Fruit fly (Drosophila melanogaster): ENCODE measurements around the gene Diap1.

The Diap1 gene

dm6 chr3L:16045083-16045830, 5.6 kb downstream of the Diap1 start (continued):
- no peak for TF ChIP-seq BtbVII (GFP tag; optimal IDR thresholded peaks at IDR 0.05)
- TF ChIP-seq pita (GFP tag; optimal IDR thresholded peaks at IDR 0.05), result no peak
- no peak for TF ChIP-seq klu (GFP tag; IDR thresholded peaks at IDR 0.05)
- TF ChIP-seq CG14050 (GFP tag; IDR thresholded peaks at IDR 0.05), result peak; percentile 68; the same call in 2 of the 3 replicates
- no peak for TF ChIP-seq Lim3 (GFP tag; IDR thresholded peaks at IDR 0.05)
- TF ChIP-seq unc-4 (GFP tag; IDR thresholded peaks at IDR 0.05; ENCODE audit: partially characterized antibody), result no peak
- no peak for TF ChIP-seq da (GFP tag; optimal IDR thresholded peaks at IDR 0.05)
- TF ChIP-seq cg (GFP tag; optimal IDR thresholded peaks at IDR 0.05), result peak; percentile 83
- TF ChIP-seq CG11085 (GFP tag; IDR thresholded peaks at IDR 0.05), result no peak
- no peak for TF ChIP-seq CG10959 (GFP tag; IDR thresholded peaks at IDR 0.05)
- TF ChIP-seq Dll (GFP tag; IDR thresholded peaks at IDR 0.05; ENCODE audit: partially characterized antibody), result no peak
- TF ChIP-seq crol (GFP tag; IDR thresholded peaks at IDR 0.05), result no peak; the same call in 1 of the 2 replicates
- peak; percentile 58 for TF ChIP-seq E2f1 (GFP tag; IDR thresholded peaks at IDR 0.05)
- TF ChIP-seq CG42726 (GFP tag; IDR thresholded peaks at IDR 0.05; ENCODE audit: partially characterized antibody), result no peak
- TF ChIP-seq Hr3 (GFP tag; optimal IDR thresholded peaks at IDR 0.05), result no peak
- TF ChIP-seq CG6683 (GFP tag; optimal IDR thresholded peaks at IDR 0.05), result peak; percentile 25
- TF ChIP-seq CG3726 (GFP tag; IDR thresholded peaks at IDR 0.05), result no peak
- no peak for TF ChIP-seq Doc3 (GFP tag; IDR thresholded peaks at IDR 0.05; ENCODE audit: partially characterized antibody)
- TF ChIP-seq ap (GFP tag; IDR thresholded peaks at IDR 0.05), result peak; percentile 36
- TF ChIP-seq gt (GFP tag; IDR thresholded peaks at IDR 0.05), result no peak
- TF ChIP-seq Xrp1 (GFP tag; IDR thresholded peaks at IDR 0.05), result peak; percentile 46
- no peak for TF ChIP-seq Neu2 (GFP tag; optimal IDR thresholded peaks at IDR 0.05; ENCODE audit: borderline replicate concordance)
- TF ChIP-seq tap (tag; optimal IDR thresholded peaks at IDR 0.05), result peak; percentile 46
- no peak for TF ChIP-seq Opbp (GFP tag; IDR thresholded peaks at IDR 0.05; ENCODE audit: partially characterized antibody)
- peak; percentile 4; the same call in 2 of the 3 replicates for TF ChIP-seq row (GFP tag; IDR thresholded peaks at IDR 0.05)
- TF ChIP-seq unpg (GFP tag; optimal IDR thresholded peaks at IDR 0.05), result peak; percentile 73
- no peak for TF ChIP-seq CG5953 (GFP tag; IDR thresholded peaks at IDR 0.05)
- peak; percentile 60 for TF ChIP-seq CG8388 (GFP tag; optimal IDR thresholded peaks at IDR 0.05)
- no peak for TF ChIP-seq CG10565 (GFP tag; optimal IDR thresholded peaks at IDR 0.05)
- TF ChIP-seq Optix (GFP tag; IDR thresholded peaks at IDR 0.05), result no peak
- TF ChIP-seq Nf-YB (GFP tag; optimal IDR thresholded peaks at IDR 0.05), result no peak
- no peak for TF ChIP-seq Dfd (GFP tag; optimal IDR thresholded peaks at IDR 0.05)
- peak; percentile 49 for TF ChIP-seq Hand (GFP tag; optimal IDR thresholded peaks at IDR 0.05)
- TF ChIP-seq bbx (GFP tag; IDR thresholded peaks at IDR 0.05; ENCODE audit: partially characterized antibody), result no peak
- peak; percentile 48 for TF ChIP-seq CG10366 (GFP tag; IDR thresholded peaks at IDR 0.05)
- TF ChIP-seq HLH54F (GFP tag; optimal IDR thresholded peaks at IDR 0.05), result no peak
- TF ChIP-seq amos (GFP tag; IDR thresholded peaks at IDR 0.05; ENCODE audit: partially characterized antibody), result no peak
- TF ChIP-seq phol (tag; optimal IDR thresholded peaks at IDR 0.05), result no peak
- no peak for TF ChIP-seq CG6854 (GFP tag; optimal IDR thresholded peaks at IDR 0.05)
- TF ChIP-seq zen (tag; optimal IDR thresholded peaks at IDR 0.05), result no peak
- TF ChIP-seq CG15601 (tag; optimal IDR thresholded peaks at IDR 0.05), result peak; percentile 9
- no peak for TF ChIP-seq lilli (GFP tag; optimal IDR thresholded peaks at IDR 0.05)
- TF ChIP-seq CG18262 (tag; optimal IDR thresholded peaks at IDR 0.05), result peak; percentile 71
- TF ChIP-seq CG17802 (tag; optimal IDR thresholded peaks at IDR 0.05), result no peak
- TF ChIP-seq Sin3A (optimal IDR thresholded peaks at IDR 0.05), result no peak
- no peak for TF ChIP-seq Tbp (GFP tag; optimal IDR thresholded peaks at IDR 0.05)
- TF ChIP-seq ken (GFP tag; IDR thresholded peaks at IDR 0.05), result no peak
- TF ChIP-seq sisA (GFP tag; IDR thresholded peaks at IDR 0.05), result peak; percentile 53
- TF ChIP-seq pum (GFP tag; optimal IDR thresholded peaks at IDR 0.05), result no peak
- TF ChIP-seq org-1 (GFP tag; optimal IDR thresholded peaks at IDR 0.05), result peak; percentile 32
